Fruit fly (Drosophila melanogaster): ENCODE results near the gene CG10026.
A peak's percentile ranks its signal among the peaks of the same experiment; 100 is the strongest.

Gene CG10026

DNA sequence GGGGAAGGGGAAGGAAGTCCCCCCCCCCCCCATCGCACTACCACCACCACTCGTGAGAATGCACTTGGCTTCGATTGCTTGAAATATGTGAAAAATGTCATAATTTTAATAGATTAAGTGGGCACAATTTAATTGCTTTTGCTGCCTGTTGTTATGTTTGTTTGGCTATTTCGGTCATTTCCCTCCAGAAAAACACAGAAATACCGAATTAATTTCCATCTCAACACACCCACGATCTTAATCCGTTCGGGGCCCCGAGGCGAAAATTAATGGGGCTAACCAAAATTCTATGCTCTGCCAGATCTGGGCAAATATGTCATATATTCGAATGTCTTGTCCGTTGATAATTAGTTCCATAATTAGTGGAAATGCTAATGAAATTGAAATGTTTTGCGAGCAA lies 31.4 kb upstream of the CG10026 start:
- TF ChIP-seq CG1620 (GFP tag; optimal IDR thresholded peaks at IDR 0.05) (no peak), CG12768 (GFP tag; optimal IDR thresholded peaks at IDR 0.05) (no peak), toe (GFP tag; optimal IDR thresholded peaks at IDR 0.05) (no peak), CG11617 (GFP tag; optimal IDR thresholded peaks at IDR 0.05) (no peak), Crg-1 (GFP tag; optimal IDR thresholded peaks at IDR 0.05) (no peak), CG14711 (tag; optimal IDR thresholded peaks at IDR 0.05) (no peak), CG5204 (GFP tag; optimal IDR thresholded peaks at IDR 0.05) (no peak), Hr96 (GFP tag; optimal IDR thresholded peaks at IDR 0.05) (no peak), kay (GFP tag; ENCODE audit: borderline replicate concordance) (no peak), Mnt (GFP tag; optimal IDR thresholded peaks at IDR 0.05) (no peak), cic (GFP tag; optimal IDR thresholded peaks at IDR 0.05) (no peak), CG7101 (tag; optimal IDR thresholded peaks at IDR 0.05) (no peak), Clk (GFP tag; optimal IDR thresholded peaks at IDR 0.05) (no peak)

DNA sequence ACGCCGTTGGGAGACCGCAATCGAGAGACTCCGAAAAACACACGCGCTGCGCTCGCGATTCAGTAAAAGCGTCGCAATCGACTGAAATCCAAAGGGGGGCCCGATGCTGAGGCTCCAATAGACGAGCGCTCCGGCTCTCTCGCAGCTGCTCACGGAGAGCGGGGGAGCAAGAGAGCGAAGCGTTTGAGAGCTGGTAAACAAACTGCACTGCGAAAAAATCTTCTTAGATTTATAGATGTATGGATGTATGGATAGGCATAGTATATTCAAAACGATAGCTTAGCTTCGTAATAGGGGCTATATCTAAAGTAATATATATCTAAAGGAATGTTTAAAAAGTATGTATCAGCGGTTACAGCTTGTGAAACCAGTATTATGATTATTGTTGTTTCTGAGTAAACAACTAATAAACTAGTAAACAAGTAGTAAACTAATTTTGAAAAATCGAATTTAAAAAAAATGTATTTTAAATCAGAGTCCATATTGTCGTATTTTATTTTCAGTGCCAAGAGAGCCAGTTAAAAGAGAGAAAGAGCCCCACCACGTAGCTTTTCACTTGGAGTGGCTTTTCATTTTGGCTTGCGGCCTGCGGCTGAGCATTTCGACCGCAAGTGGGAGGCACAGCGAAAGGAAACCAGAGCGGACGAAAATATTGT lies 30.5 kb upstream of the CG10026 start, which contains the start of the genes Alp12 and CG13085:
Alp12 (plus strand) TSS at position 584 of the 656 bp plus-strand sequence.
CG13085 (plus strand) TSS at position 584 of the 656 bp plus-strand sequence.
- TF ChIP-seq Clk (GFP tag; optimal IDR thresholded peaks at IDR 0.05), result peak; percentile 95
- peak; percentile 91 for TF ChIP-seq pad (GFP tag; optimal IDR thresholded peaks at IDR 0.05)
- peak; percentile 87 for TF ChIP-seq ovo (GFP tag; optimal IDR thresholded peaks at IDR 0.05)
- peak; percentile 8 for TF ChIP-seq kay (GFP tag; ENCODE audit: borderline replicate concordance)
- peak; percentile 82 for TF ChIP-seq cic (GFP tag; optimal IDR thresholded peaks at IDR 0.05)
- peak; percentile 98 for TF ChIP-seq CG5204 (GFP tag; optimal IDR thresholded peaks at IDR 0.05)
- peak; percentile 99 for TF ChIP-seq CG11617 (GFP tag; optimal IDR thresholded peaks at IDR 0.05)
- peak; percentile 90 for TF ChIP-seq Crg-1 (GFP tag; optimal IDR thresholded peaks at IDR 0.05)
- TF ChIP-seq CG7045 (GFP tag; optimal IDR thresholded peaks at IDR 0.05), result peak; percentile 98
- TF ChIP-seq cnc (optimal IDR thresholded peaks at IDR 0.05), result no peak
- peak; percentile 87 for TF ChIP-seq Mnt (GFP tag; optimal IDR thresholded peaks at IDR 0.05)
- peak; percentile 96 for TF ChIP-seq CG7101 (tag; optimal IDR thresholded peaks at IDR 0.05)
- TF ChIP-seq CG12768 (GFP tag; optimal IDR thresholded peaks at IDR 0.05), result peak; percentile 98
- TF ChIP-seq bab1 (GFP tag; optimal IDR thresholded peaks at IDR 0.05), result peak; percentile 86
- TF ChIP-seq tj (GFP tag; optimal IDR thresholded peaks at IDR 0.05), result peak; percentile 98
- TF ChIP-seq CG33017 (tag; optimal IDR thresholded peaks at IDR 0.05), result peak; percentile 97
- peak; percentile 97 for TF ChIP-seq toe (GFP tag; optimal IDR thresholded peaks at IDR 0.05)
- peak; percentile 93 for TF ChIP-seq CG1620 (GFP tag; optimal IDR thresholded peaks at IDR 0.05)
- TF ChIP-seq CG14711 (tag; optimal IDR thresholded peaks at IDR 0.05), result peak; percentile 90
- TF ChIP-seq Hr96 (GFP tag; optimal IDR thresholded peaks at IDR 0.05), result peak; percentile 95

DNA sequence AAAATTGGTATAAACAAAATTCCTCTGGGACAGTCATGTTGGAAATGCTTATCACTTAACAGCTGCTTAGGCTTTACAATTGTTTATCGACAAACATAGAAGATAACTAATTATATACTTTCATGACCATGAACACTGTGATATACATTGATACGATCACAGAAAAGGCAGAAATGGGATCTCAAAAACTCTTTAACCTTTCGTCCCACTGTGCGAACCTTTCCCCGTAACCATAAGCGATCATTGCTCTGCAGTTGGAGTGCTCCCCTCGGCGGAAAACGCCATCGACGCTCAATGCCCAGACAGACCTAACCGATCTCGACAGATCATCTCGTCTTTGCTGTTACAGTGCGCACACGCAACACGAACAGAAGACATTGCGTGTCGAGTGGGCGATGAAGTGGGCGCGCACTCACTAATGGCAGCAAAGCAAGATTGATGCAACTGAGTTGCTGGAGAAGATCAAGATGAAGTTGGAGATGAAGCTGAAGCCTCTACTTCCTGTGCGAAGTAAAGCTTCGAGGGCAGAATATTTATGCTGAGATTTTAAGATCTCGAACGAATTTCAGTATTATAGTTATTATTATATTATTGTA lies 29.7 kb upstream of the CG10026 start:
- TF ChIP-seq toe (GFP tag; optimal IDR thresholded peaks at IDR 0.05), result no peak
- no peak for TF ChIP-seq kay (GFP tag; ENCODE audit: borderline replicate concordance)
- TF ChIP-seq cic (GFP tag; optimal IDR thresholded peaks at IDR 0.05), result no peak
- no peak for TF ChIP-seq Crg-1 (GFP tag; optimal IDR thresholded peaks at IDR 0.05)
- no peak for TF ChIP-seq Hr96 (GFP tag; optimal IDR thresholded peaks at IDR 0.05)

DNA sequence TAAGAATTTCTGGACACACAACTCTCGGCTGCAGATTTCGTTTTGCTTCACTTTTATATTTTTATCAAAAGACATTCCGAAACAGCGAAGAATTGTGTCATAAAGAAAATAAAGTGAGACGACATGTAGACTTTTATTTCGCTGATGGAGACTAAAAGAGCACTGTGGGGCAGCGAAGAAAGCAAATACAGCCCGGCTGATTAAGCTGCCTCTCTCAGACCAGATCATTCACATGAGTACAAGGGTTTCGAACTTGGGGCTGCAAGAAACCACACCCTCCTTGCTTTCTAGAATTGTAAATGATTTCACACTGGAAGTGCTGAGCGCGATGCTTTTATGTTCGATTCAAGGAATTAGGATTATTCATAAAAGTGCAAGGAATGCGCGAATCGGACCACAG lies 29.0 kb upstream of the CG10026 start:
- peak; percentile 97 for TF ChIP-seq tj (GFP tag; optimal IDR thresholded peaks at IDR 0.05)
- TF ChIP-seq ovo (GFP tag; optimal IDR thresholded peaks at IDR 0.05), result no peak

DNA sequence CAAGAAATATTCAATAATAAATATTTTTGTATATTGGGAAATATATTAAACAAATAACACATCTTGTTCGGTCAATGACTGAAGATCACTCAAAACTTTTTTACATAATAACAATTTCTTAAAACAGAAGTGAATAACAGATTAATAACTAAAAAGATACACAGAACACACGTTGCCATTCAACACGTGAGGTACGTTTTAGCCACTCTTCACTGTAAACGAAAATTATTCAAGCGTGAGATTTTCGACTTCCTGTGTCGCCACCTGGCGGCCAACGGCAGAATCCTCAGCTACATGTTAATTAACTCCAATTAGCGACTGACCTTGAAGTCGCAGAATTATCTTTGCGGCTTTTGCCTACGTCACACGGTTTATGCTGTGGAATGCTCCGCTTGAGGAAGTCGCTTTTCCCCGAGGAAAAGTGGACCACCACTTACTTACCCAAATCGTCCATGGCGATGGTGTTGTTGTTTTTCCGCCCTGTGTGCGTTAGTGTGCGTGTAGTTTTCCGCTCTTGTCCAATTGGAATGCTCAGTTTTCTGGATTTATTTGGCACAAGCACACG lies 28.2 kb upstream of the CG10026 start:
- TF ChIP-seq Clk (GFP tag; optimal IDR thresholded peaks at IDR 0.05) (no peak), CG33017 (tag; optimal IDR thresholded peaks at IDR 0.05) (peak; percentile 61), ovo (GFP tag; optimal IDR thresholded peaks at IDR 0.05) (no peak), cic (GFP tag; optimal IDR thresholded peaks at IDR 0.05) (no peak), CG14711 (tag; optimal IDR thresholded peaks at IDR 0.05) (peak; percentile 69), Crg-1 (GFP tag; optimal IDR thresholded peaks at IDR 0.05) (peak; percentile 7), pad (GFP tag; optimal IDR thresholded peaks at IDR 0.05) (peak; percentile 7), CG7045 (GFP tag; optimal IDR thresholded peaks at IDR 0.05) (peak; percentile 32), CG11617 (GFP tag; optimal IDR thresholded peaks at IDR 0.05) (no peak), Hr96 (GFP tag; optimal IDR thresholded peaks at IDR 0.05) (no peak), Mnt (GFP tag; optimal IDR thresholded peaks at IDR 0.05) (no peak), CG5204 (GFP tag; optimal IDR thresholded peaks at IDR 0.05) (peak; percentile 10), tj (GFP tag; optimal IDR thresholded peaks at IDR 0.05) (no peak), bab1 (GFP tag; optimal IDR thresholded peaks at IDR 0.05) (no peak), CG1620 (GFP tag; optimal IDR thresholded peaks at IDR 0.05) (no peak), CG12768 (GFP tag; optimal IDR thresholded peaks at IDR 0.05) (no peak), cnc (optimal IDR thresholded peaks at IDR 0.05) (no peak), toe (GFP tag; optimal IDR thresholded peaks at IDR 0.05) (no peak), CG7101 (tag; optimal IDR thresholded peaks at IDR 0.05) (peak; percentile 73), kay (GFP tag; ENCODE audit: borderline replicate concordance) (peak; percentile 61)

DNA sequence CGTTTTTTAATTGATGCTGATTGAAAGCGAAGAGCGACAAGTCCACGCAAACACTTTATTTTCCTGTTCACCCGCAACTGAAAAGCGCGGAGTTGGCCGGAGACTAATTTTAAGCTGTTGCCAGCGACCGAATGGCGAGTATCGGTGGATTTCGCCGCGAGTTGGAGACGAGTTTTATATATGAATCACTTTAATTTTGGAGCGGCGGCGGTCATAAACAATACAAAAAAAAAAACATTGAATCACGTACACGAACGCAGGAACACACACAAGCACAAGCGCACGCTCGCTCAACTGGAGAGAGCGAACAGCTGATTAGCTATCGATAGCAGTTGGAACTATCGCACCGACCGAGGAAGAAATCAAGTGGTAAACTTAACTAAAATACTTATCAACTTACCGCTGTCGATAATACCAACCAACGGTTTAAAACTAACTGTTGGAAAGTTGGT lies 27.7 kb upstream of the CG10026 start, which contains the start of gene Pax:
Pax (minus strand) TSS at position 267 of the 452 bp plus-strand sequence.
- TF ChIP-seq Mnt (GFP tag; optimal IDR thresholded peaks at IDR 0.05) (peak; percentile 58), Hr96 (GFP tag; optimal IDR thresholded peaks at IDR 0.05) (no peak), CG1620 (GFP tag; optimal IDR thresholded peaks at IDR 0.05) (no peak), cnc (optimal IDR thresholded peaks at IDR 0.05) (no peak), Clk (GFP tag; optimal IDR thresholded peaks at IDR 0.05) (no peak), pad (GFP tag; optimal IDR thresholded peaks at IDR 0.05) (no peak), CG14711 (tag; optimal IDR thresholded peaks at IDR 0.05) (no peak), kay (GFP tag; ENCODE audit: borderline replicate concordance) (peak; percentile 90), CG7101 (tag; optimal IDR thresholded peaks at IDR 0.05) (no peak), tj (GFP tag; optimal IDR thresholded peaks at IDR 0.05) (peak; percentile 75), CG33017 (tag; optimal IDR thresholded peaks at IDR 0.05) (peak; percentile 13), bab1 (GFP tag; optimal IDR thresholded peaks at IDR 0.05) (peak; percentile 33), cic (GFP tag; optimal IDR thresholded peaks at IDR 0.05) (peak; percentile 46)

All from whole organism, adult.